Worm (Caenorhabditis elegans) whole organism, L1 larva: ENCODE measurements around the gene srd-38.

Source experiments
- C16A3.4 ChIP-seq: fragments of 150-350 bp; optimal IDR thresholded peaks from 2 replicates; lab custom pipeline; 2014; ENCODE audit warnings: missing biosample characterization, missing genetic modification characterization
- Y116A8C.19 ChIP-seq: sonication (generic microtip); optimal IDR thresholded peaks from 2 replicates; lab custom pipeline; 2016; ENCODE audit warnings: missing compliant biosample characterization, missing genetic modification characterization, borderline replicate concordance
- aha-1 ChIP-seq: fragments of 150-350 bp; optimal IDR thresholded peaks from 2 replicates; lab custom pipeline; 2014; ENCODE audit warnings: missing biosample characterization, missing genetic modification characterization
- blmp-1 ChIP-seq: fragments of 150-350 bp; optimal IDR thresholded peaks from 2 replicates; lab custom pipeline; 2014; ENCODE audit warnings: missing biosample characterization, missing genetic modification characterization
- ceh-63 ChIP-seq: fragments of 200-800 bp; sonication (Bioruptor generic); optimal IDR thresholded peaks from 2 replicates; lab custom pipeline; 2018; ENCODE audit warnings: mild to moderate bottlenecking, missing genetic modification characterization, missing compliant biosample characterization
- ceh-8 ChIP-seq: fragments of 200-800 bp; sonication (Bioruptor generic); optimal IDR thresholded peaks from 2 replicates; lab custom pipeline; 2018; ENCODE audit warnings: mild to moderate bottlenecking, missing genetic modification characterization, moderate library complexity, missing compliant biosample characterization
- ceh-82 ChIP-seq, 3 experiments: fragments of 150-350 bp in 1 of 3; sonication (generic microtip) in 2 of 3; optimal IDR thresholded peaks; 2 replicates each; lab custom pipeline; 2014 to 2017; ENCODE audit warnings: missing biosample characterization in 3 of 3, missing genetic modification characterization in 3 of 3
- ceh-90 ChIP-seq: sonication (generic microtip); optimal IDR thresholded peaks from 2 replicates; lab custom pipeline; 2016; ENCODE audit warnings: missing genetic modification characterization, missing compliant biosample characterization
- ces-1 ChIP-seq: fragments of 150-350 bp; optimal IDR thresholded peaks from 2 replicates; lab custom pipeline; 2014; ENCODE audit warnings: missing biosample characterization, missing genetic modification reagents, missing genetic modification characterization
- dpl-1 ChIP-seq, 3 experiments: fragments of 150-350 bp in 2 of 3; sonication (generic microtip) in 1 of 3; optimal IDR thresholded peaks; 2 replicates each; lab custom pipeline; 2014 to 2017; ENCODE audit warnings: missing biosample characterization in 3 of 3, missing genetic modification characterization in 3 of 3, missing genetic modification reagents in 3 of 3
- efl-1 ChIP-seq, 4 experiments: fragments of 150-350 bp; optimal IDR thresholded peaks in 3 of 4; peaks in 1 of 4; 1 replicate in 1 of 4; 2 replicates in 3 of 4; lab custom pipeline; 2014; ENCODE audit warnings: missing biosample characterization in 2 of 4, missing genetic modification characterization in 2 of 4, missing genetic modification reagents in 2 of 4
- egl-13 ChIP-seq: sonication (generic microtip); optimal IDR thresholded peaks from 2 replicates; lab custom pipeline; 2016; ENCODE audit warnings: missing genotype, missing genetic modification reagents, missing genetic modification characterization, missing compliant biosample characterization
- egl-27 ChIP-seq, 2 experiments: fragments of 150-350 bp in 1 of 2; sonication (generic microtip); optimal IDR thresholded peaks; 3 replicates each; lab custom pipeline; 2017 to 2018; ENCODE audit warnings: missing biosample characterization in 2 of 2, missing genetic modification characterization in 2 of 2, missing genetic modification reagents in 2 of 2
- elt-2 ChIP-seq: sonication (generic microtip); optimal IDR thresholded peaks from 2 replicates; lab custom pipeline; 2016; ENCODE audit warnings: missing genetic modification characterization, mild to moderate bottlenecking, inconsistent platforms, missing compliant biosample characterization, missing genetic modification reagents
- elt-3 ChIP-seq, 6 experiments: fragments of 150-350 bp in 1 of 6; sonication (generic microtip); optimal IDR thresholded peaks; 2 replicates each; lab custom pipeline; 2017 to 2018; ENCODE audit warnings: missing biosample characterization in 6 of 6, missing genetic modification characterization in 6 of 6, inconsistent platforms in 1 of 6
- fkh-4 ChIP-seq: sonication (generic microtip); optimal IDR thresholded peaks from 2 replicates; lab custom pipeline; 2016; ENCODE audit warnings: missing compliant biosample characterization, missing genetic modification characterization, borderline replicate concordance
- fkh-8 ChIP-seq: sonication (generic microtip); optimal IDR thresholded peaks from 2 replicates; lab custom pipeline; 2016; ENCODE audit warnings: mild to moderate bottlenecking, missing genetic modification characterization, missing compliant biosample characterization
- grh-1 ChIP-seq: fragments of 200-800 bp; sonication (Bioruptor generic); IDR thresholded peaks from 2 replicates; pipeline ENCODE4 v1.3.6; 2022; ENCODE audit warnings: missing genetic modification reagents, missing genetic modification characterization, missing compliant biosample characterization
- hlh-17 ChIP-seq: fragments of 200-800 bp; sonication (Bioruptor generic); optimal IDR thresholded peaks from 2 replicates; lab custom pipeline; 2018; ENCODE audit warnings: missing genetic modification characterization, mild to moderate bottlenecking, missing compliant biosample characterization, moderate library complexity, borderline replicate concordance
- hlh-4 ChIP-seq: sonication (generic microtip); optimal IDR thresholded peaks from 2 replicates; lab custom pipeline; 2016; ENCODE audit warnings: mild to moderate bottlenecking, missing genetic modification characterization, missing compliant biosample characterization
- hpl-2 ChIP-seq: fragments of 150-350 bp; optimal IDR thresholded peaks from 2 replicates; lab custom pipeline; 2014; ENCODE audit warnings: missing biosample characterization, missing genetic modification reagents, missing genetic modification characterization
- irx-1 ChIP-seq: sonication (generic microtip); optimal IDR thresholded peaks from 2 replicates; lab custom pipeline; 2016; ENCODE audit warnings: missing genetic modification characterization, missing compliant biosample characterization
- isw-1 ChIP-seq: fragments of 200-800 bp; sonication (Bioruptor generic); IDR thresholded peaks from 2 replicates; pipeline ENCODE4 v1.3.6; 2022; ENCODE audit warnings: missing genetic modification characterization, missing compliant biosample characterization
- lin-13 ChIP-seq: fragments of 150-350 bp; optimal IDR thresholded peaks from 2 replicates; lab custom pipeline; 2014; ENCODE audit warnings: missing biosample characterization, missing genetic modification reagents, missing genetic modification characterization
- lin-14 ChIP-seq: fragments of 200-800 bp; sonication (Bioruptor generic); optimal IDR thresholded peaks from 2 replicates; lab custom pipeline; 2018; ENCODE audit warnings: mild to moderate bottlenecking, missing genetic modification characterization, moderate library complexity, missing compliant biosample characterization
- lin-35 ChIP-seq, 2 experiments: fragments of 150-350 bp; optimal IDR thresholded peaks; 2 replicates each; lab custom pipeline; 2014; ENCODE audit warnings: missing biosample characterization in 2 of 2, missing genetic modification characterization in 2 of 2, missing genetic modification reagents in 2 of 2
- lir-3 ChIP-seq: sonication (generic microtip); optimal IDR thresholded peaks from 2 replicates; lab custom pipeline; 2016; ENCODE audit warnings: mild to moderate bottlenecking, missing genetic modification characterization, moderate library complexity, missing compliant biosample characterization; ENCODE audit not compliant: poor library complexity
- mdl-1 ChIP-seq, 2 experiments: fragments of 150-350 bp; optimal IDR thresholded peaks; 2 replicates each; lab custom pipeline; 2014 to 2017; ENCODE audit warnings: missing biosample characterization in 2 of 2, missing genetic modification characterization in 2 of 2, inconsistent platforms in 1 of 2
- mef-2 ChIP-seq: fragments of 150-350 bp; optimal IDR thresholded peaks from 2 replicates; lab custom pipeline; 2014; ENCODE audit warnings: missing biosample characterization, missing genetic modification characterization
- nhr-11 ChIP-seq: fragments of 150-350 bp; optimal IDR thresholded peaks from 2 replicates; lab custom pipeline; 2014; ENCODE audit warnings: missing biosample characterization, missing genetic modification characterization
- nhr-12 ChIP-seq: sonication (generic microtip); optimal IDR thresholded peaks from 2 replicates; lab custom pipeline; 2017; ENCODE audit warnings: missing biosample characterization, missing genetic modification characterization
- nhr-20 ChIP-seq: sonication (generic microtip); optimal IDR thresholded peaks from 2 replicates; lab custom pipeline; 2016; ENCODE audit warnings: mild to moderate bottlenecking, missing genetic modification characterization, missing compliant biosample characterization
- nhr-71 ChIP-seq: sonication (generic microtip); optimal IDR thresholded peaks from 2 replicates; lab custom pipeline; 2016; ENCODE audit warnings: mild to moderate bottlenecking, missing genetic modification characterization, moderate library complexity, missing compliant biosample characterization
- nhr-77 ChIP-seq: fragments of 150-350 bp; optimal IDR thresholded peaks from 2 replicates; lab custom pipeline; 2014; ENCODE audit warnings: missing biosample characterization, missing genetic modification characterization
- nhr-85 ChIP-seq: sonication (generic microtip); peaks from one replicate; lab custom pipeline; 2016; ENCODE audit warnings: missing genetic modification characterization, inconsistent platforms, missing compliant biosample characterization
- pag-3 ChIP-seq: sonication (generic microtip); optimal IDR thresholded peaks from 2 replicates; lab custom pipeline; 2017; ENCODE audit warnings: missing genetic modification characterization, mild to moderate bottlenecking, missing compliant biosample characterization, antibody characterized with exemption, borderline replicate concordance; ENCODE audit not compliant: insufficient read depth
- pqm-1 ChIP-seq: sonication (generic microtip); optimal IDR thresholded peaks from 3 replicates; lab custom pipeline; 2017; ENCODE audit warnings: missing biosample characterization, missing genetic modification characterization
- rnt-1 ChIP-seq: sonication (generic microtip); optimal IDR thresholded peaks from 2 replicates; lab custom pipeline; 2016; ENCODE audit warnings: mild to moderate bottlenecking, missing genetic modification characterization, moderate library complexity, missing compliant biosample characterization
- snpc-4 ChIP-seq: fragments of 150-350 bp; optimal IDR thresholded peaks from 2 replicates; lab custom pipeline; 2014; ENCODE audit warnings: missing biosample characterization, missing genetic modification characterization
- snu-23 ChIP-seq: sonication (generic microtip); optimal IDR thresholded peaks from 2 replicates; lab custom pipeline; 2016; ENCODE audit warnings: missing genetic modification characterization, missing compliant biosample characterization
- sox-4 ChIP-seq: sonication (generic microtip); optimal IDR thresholded peaks from 2 replicates; lab custom pipeline; 2016; ENCODE audit warnings: missing genetic modification characterization, missing compliant biosample characterization
- sup-37 ChIP-seq: fragments of 200-800 bp; sonication (Bioruptor generic); optimal IDR thresholded peaks from 2 replicates; lab custom pipeline; 2018; ENCODE audit warnings: mild to moderate bottlenecking, missing genetic modification characterization, missing compliant biosample characterization
- tbx-2 ChIP-seq: sonication (generic microtip); optimal IDR thresholded peaks from 2 replicates; lab custom pipeline; 2016; ENCODE audit warnings: missing genetic modification characterization, missing compliant biosample characterization
- unc-130 ChIP-seq: fragments of 150-350 bp; optimal IDR thresholded peaks from 2 replicates; lab custom pipeline; 2017; ENCODE audit warnings: missing biosample characterization, missing genetic modification characterization, inconsistent platforms
- unc-86 ChIP-seq: sonication (generic microtip); optimal IDR thresholded peaks from 2 replicates; lab custom pipeline; 2016; ENCODE audit warnings: missing genetic modification characterization, missing compliant biosample characterization
- unc-98 ChIP-seq: fragments of 200-800 bp; sonication (Bioruptor generic); IDR thresholded peaks from 2 replicates; pipeline ENCODE4 v1.3.6; 2022; ENCODE audit warnings: missing genetic modification characterization, missing compliant biosample characterization
- vab-15 ChIP-seq: sonication (generic microtip); optimal IDR thresholded peaks from 2 replicates; lab custom pipeline; 2017; ENCODE audit warnings: missing genotype, mild to moderate bottlenecking, missing genetic modification characterization, missing compliant biosample characterization
- zag-1 ChIP-seq: fragments of 150-350 bp; optimal IDR thresholded peaks from 2 replicates; lab custom pipeline; 2014; ENCODE audit warnings: missing biosample characterization, missing genetic modification characterization

srd-38 gene

DNA sequence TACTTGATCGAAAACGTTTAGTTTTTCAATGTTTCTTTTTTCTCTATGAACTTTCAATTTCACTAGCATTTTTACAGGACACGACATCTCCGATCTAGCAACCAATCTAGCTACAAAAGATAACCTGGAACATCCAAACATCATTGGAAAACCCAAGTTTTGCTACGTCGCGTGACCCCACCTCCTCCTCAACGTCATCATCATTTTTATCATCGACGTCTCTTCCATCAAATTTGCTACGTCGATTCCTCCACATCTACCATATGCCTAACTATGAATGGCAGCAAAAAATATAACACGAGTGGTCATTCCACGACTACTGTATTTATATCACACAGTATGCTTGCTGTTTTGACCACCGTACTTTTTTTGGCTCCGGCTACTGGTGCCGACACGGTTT is 31.3 kb downstream of the srd-38 start, which contains the start of gene F46G10.2:
Gene F46G10.2, plus strand, starts transcription at position 78 of the 400 bp plus-strand sequence.
- TF ChIP-seq pqm-1 (tag; lab: Kevin White, UChicago) = no peak
- no peak for TF ChIP-seq isw-1 (GFP tag; lab: Robert Waterston, UW)
- no peak for TF ChIP-seq efl-1 (optimal IDR thresholded peaks at IDR 0.05; lab: Kevin White, UChicago)
- no peak for TF ChIP-seq efl-1 (GFP tag; optimal IDR thresholded peaks at IDR 0.05 in 1 of 2; lab: Kevin White, UChicago)
- peak; percentile 26 for TF ChIP-seq nhr-20
- peak in 1 of 2 experiments; percentile 16 for TF ChIP-seq mdl-1 (tag; optimal IDR thresholded peaks at IDR 0.05; lab: Kevin White, UChicago)
- no peak for TF ChIP-seq Y116A8C.19
- peak; percentile 68 for TF ChIP-seq nhr-85 (tag; lab: Kevin White, UChicago)
- TF ChIP-seq egl-13 = no peak
- no peak for TF ChIP-seq aha-1 (tag; lab: Kevin White, UChicago)
- TF ChIP-seq ceh-63 (GFP tag; lab: Kevin White, UChicago) = no peak
- no peak for TF ChIP-seq ces-1
- no peak for TF ChIP-seq C16A3.4 (tag; lab: Kevin White, UChicago)
- TF ChIP-seq unc-86 (tag; lab: Kevin White, UChicago) = no peak
- no peak for TF ChIP-seq hlh-4 (tag; lab: Kevin White, UChicago)
- TF ChIP-seq blmp-1 (tag; lab: Kevin White, UChicago) = peak; percentile 73
- peak in 1 of 6 experiments; percentile 32 for TF ChIP-seq elt-3 (tag; optimal IDR thresholded peaks at IDR 0.05; lab: Kevin White, UChicago)
- TF ChIP-seq lin-35 (GFP tag; optimal IDR thresholded peaks at IDR 0.05; lab: Kevin White, UChicago) = peak in 1 of 2 experiments; percentile 16
- TF ChIP-seq nhr-71 = peak; percentile 24
- no peak for TF ChIP-seq fkh-8 (tag; lab: Kevin White, UChicago)
- no peak for TF ChIP-seq lir-3

DNA sequence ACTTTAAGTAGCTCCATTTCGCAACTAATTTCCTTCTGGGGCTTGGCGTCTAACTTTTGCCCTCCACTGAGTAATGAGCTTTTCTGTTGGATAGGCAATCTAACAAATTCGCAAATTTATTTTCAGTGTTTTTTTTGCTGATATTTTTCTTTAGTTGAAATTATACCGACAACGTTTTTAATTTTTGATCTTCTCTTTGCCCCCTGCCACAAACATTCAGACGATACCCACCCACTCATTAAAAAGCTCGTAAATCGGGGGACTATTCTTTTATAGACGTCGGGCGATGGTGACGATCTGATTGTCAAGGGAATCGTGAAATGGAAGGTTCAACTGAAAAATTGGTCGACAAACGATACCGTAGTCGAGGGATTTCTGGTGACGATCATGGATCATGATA is 32.1 kb downstream of the srd-38 start:
- TF ChIP-seq nhr-11 (tag; lab: Kevin White, UChicago) (no peak), fkh-4 (no peak), egl-27 (tag; optimal IDR thresholded peaks at IDR 0.05; lab: Kevin White, UChicago) (no peak), nhr-20 (no peak), lin-14 (GFP tag; lab: Kevin White, UChicago) (peak; percentile 10), ceh-63 (GFP tag; lab: Kevin White, UChicago) (peak; percentile 41), hlh-17 (GFP tag; lab: Kevin White, UChicago) (no peak), nhr-85 (tag; lab: Kevin White, UChicago) (peak; percentile 59), unc-130 (no peak), zag-1 (tag; lab: Kevin White, UChicago) (no peak), efl-1 (optimal IDR thresholded peaks at IDR 0.05; lab: Kevin White, UChicago) (no peak), efl-1 (GFP tag; optimal IDR thresholded peaks at IDR 0.05 in 1 of 2; lab: Kevin White, UChicago) (peak in 1 of 2 experiments; percentile 74), lin-13 (GFP tag; lab: Kevin White, UChicago) (no peak), nhr-77 (tag; lab: Kevin White, UChicago) (no peak), aha-1 (tag; lab: Kevin White, UChicago) (no peak)

DNA sequence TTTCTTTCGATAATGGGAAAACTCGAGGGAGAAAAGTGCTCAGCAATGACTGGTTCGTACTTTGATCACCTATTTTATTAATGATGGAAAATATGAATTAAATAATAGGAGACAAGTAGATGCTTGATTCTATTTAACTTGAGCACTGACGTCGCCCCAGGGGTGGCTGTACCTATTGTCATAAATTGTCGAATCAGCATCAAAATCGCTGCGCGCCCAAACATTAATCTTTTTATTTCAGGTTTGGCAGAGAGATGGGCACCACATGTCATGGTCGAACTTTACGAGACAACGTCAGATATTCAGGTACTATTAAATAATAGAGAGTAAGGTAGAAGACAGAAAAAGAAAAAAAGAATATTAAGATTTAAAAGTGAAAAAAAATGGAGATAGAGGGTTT is 32.7 kb downstream of the srd-38 start:
- TF ChIP-seq tbx-2 (tag; lab: Kevin White, UChicago) (no peak), dpl-1 (GFP tag; optimal IDR thresholded peaks at IDR 0.05; lab: Kevin White, UChicago) (no peak), elt-3 (tag; optimal IDR thresholded peaks at IDR 0.05; lab: Kevin White, UChicago) (peak in 3 of 6 experiments; percentile 19 to 43 (median 37)), egl-13 (no peak), hpl-2 (GFP tag; lab: Kevin White, UChicago) (no peak), isw-1 (GFP tag; lab: Robert Waterston, UW) (no peak), nhr-12 (tag; lab: Kevin White, UChicago) (no peak), vab-15 (tag; lab: Kevin White, UChicago) (no peak), ceh-90 (tag; lab: Kevin White, UChicago) (no peak), ceh-82 (tag; optimal IDR thresholded peaks at IDR 0.05; lab: Kevin White, UChicago) (no peak), unc-86 (tag; lab: Kevin White, UChicago) (no peak), mef-2 (tag; lab: Kevin White, UChicago) (no peak), elt-2 (peak; percentile 2), sox-4 (tag; lab: Kevin White, UChicago) (no peak), unc-98 (GFP tag; lab: Robert Waterston, UW) (no peak), pag-3 (tag; lab: Kevin White, UChicago) (peak; percentile 30), snu-23 (peak; percentile 12), sup-37 (GFP tag; lab: Kevin White, UChicago) (no peak), grh-1 (GFP tag; lab: Robert Waterston, UW) (peak; percentile 59), rnt-1 (tag; lab: Kevin White, UChicago) (peak; percentile 3), snpc-4 (tag; lab: Kevin White, UChicago) (no peak), fkh-8 (tag; lab: Kevin White, UChicago) (no peak), lin-14 (GFP tag; lab: Kevin White, UChicago) (peak; percentile 40), ceh-8 (no peak), irx-1 (no peak)
